Worm (Caenorhabditis elegans) whole organism, midembryonic: ENCODE results near the gene ttll-12.

Experiments used
- T22C8.4 ChIP-seq: fragments of 200-800 bp; sonication (Bioruptor generic); IDR thresholded peaks from 2 replicates; pipeline ENCODE4 v1.3.6; 2022; ENCODE audit warnings: missing genetic modification characterization, missing compliant biosample characterization
- flt-1 ChIP-seq: fragments of 200-800 bp; sonication (Bioruptor generic); IDR thresholded peaks from 2 replicates; pipeline ENCODE4 v1.3.6; 2022; ENCODE audit warnings: missing genetic modification characterization, missing compliant biosample characterization
- ref-1 ChIP-seq: fragments of 200-800 bp; sonication (Bioruptor generic); conservative IDR thresholded peaks from 2 replicates; pipeline ENCODE4 v1.3.6; 2022; ENCODE audit warnings: missing genetic modification reagents, missing genetic modification characterization, missing compliant biosample characterization

DNA sequence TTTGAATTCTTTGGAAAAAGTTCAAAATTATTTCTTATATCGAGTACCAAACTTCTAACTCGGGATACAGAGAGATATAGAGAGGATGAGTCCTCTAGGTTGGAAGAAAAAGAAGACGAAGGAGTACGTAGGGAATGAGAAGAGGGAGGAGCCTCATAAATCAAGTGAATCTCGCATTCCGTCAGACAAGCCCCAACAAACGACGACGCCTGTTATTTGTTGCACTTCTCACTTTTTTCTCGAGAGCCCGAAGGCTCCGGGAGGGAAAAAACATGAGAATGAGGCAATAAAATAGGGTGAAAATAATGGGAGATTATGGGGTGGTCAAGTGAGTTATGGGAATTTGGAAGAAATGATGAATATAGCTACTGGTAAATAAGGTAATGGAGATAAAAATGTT, 39.1 kb upstream of the ttll-12 start:
- no peak for TF ChIP-seq flt-1 (GFP tag; lab: Robert Waterston, UW)
- TF ChIP-seq T22C8.4 (GFP tag; lab: Robert Waterston, UW): no peak
- TF ChIP-seq ref-1 (GFP tag; lab: Robert Waterston, UW): no peak
